Worm (Caenorhabditis elegans) whole organism, late embryonic: Measurements from ENCODE around the gene egl-19.

Experiments used
- C38D4.7 ChIP-seq: fragments of 200-800 bp; sonication (Bioruptor generic); optimal IDR thresholded peaks from 2 replicates; lab custom pipeline; 2018; ENCODE audit warnings: mild to moderate bottlenecking, missing genetic modification characterization, moderate library complexity, missing compliant biosample characterization
- ama-1 ChIP-seq: fragments of 150-350 bp; optimal IDR thresholded peaks from 2 replicates; lab custom pipeline; 2014
- ceh-14 ChIP-seq: sonication (generic microtip); optimal IDR thresholded peaks from 2 replicates; lab custom pipeline; 2016; ENCODE audit warnings: missing genotype, missing genetic modification characterization, missing compliant biosample characterization
- ceh-9 ChIP-seq: sonication (generic microtip); optimal IDR thresholded peaks from 2 replicates; lab custom pipeline; 2016; ENCODE audit warnings: mild to moderate bottlenecking, missing genetic modification characterization, inconsistent platforms, missing compliant biosample characterization
- hlh-13 ChIP-seq: fragments of 200-800 bp; sonication (Bioruptor generic); optimal IDR thresholded peaks from 2 replicates; lab custom pipeline; 2018; ENCODE audit warnings: mild to moderate bottlenecking, missing genetic modification characterization, missing compliant biosample characterization
- sox-2 ChIP-seq: fragments of 200-800 bp; sonication (Bioruptor generic); IDR thresholded peaks from 2 replicates; pipeline ENCODE4 v1.3.6; 2022; ENCODE audit warnings: missing genetic modification reagents, missing genetic modification characterization, missing compliant biosample characterization

- TF ChIP-seq sox-2 (GFP tag; lab: Robert Waterston, UW) (no peak), hlh-13 (GFP tag; lab: Kevin White, UChicago) (no peak), ama-1 (lab: Kevin White, UChicago) (no peak), ceh-14 (tag; lab: Kevin White, UChicago) (no peak), C38D4.7 (GFP tag; lab: Kevin White, UChicago) (no peak), ceh-9 (tag; lab: Kevin White, UChicago) (no peak)
These were observed 34.9 kb downstream of the egl-19 start for ce11 chrIV:7440238-7440637.
